Fruit fly (Drosophila melanogaster) whole organism, embryonic: ENCODE results near the gene Gr39a.

Source experiments
- BtbVII ChIP-seq: fragments of 200-800 bp; sonication (Bioruptor generic); optimal IDR thresholded peaks from 3 replicates; lab custom pipeline; 2017; ENCODE audit warnings: missing biosample characterization, mild to moderate bottlenecking, missing genetic modification characterization
- CG11093 ChIP-seq: fragments of 200-800 bp; sonication (Bioruptor generic); IDR thresholded peaks from 3 replicates; pipeline ENCODE4 v1.3.6; 2022; ENCODE audit warnings: missing biosample characterization, missing genetic modification characterization
- CG12744 ChIP-seq: fragments of 200-800 bp; sonication (Bioruptor generic); optimal IDR thresholded peaks from 2 replicates; lab custom pipeline; 2016; ENCODE audit warnings: missing biosample characterization, missing genetic modification characterization
- CG15269 ChIP-seq: fragments of 200-800 bp; sonication (Bioruptor generic); optimal IDR thresholded peaks from 2 replicates; lab custom pipeline; 2018; ENCODE audit warnings: missing biosample characterization, mild to moderate bottlenecking, missing genetic modification characterization, moderate library complexity
- CG16815 ChIP-seq: fragments of 200-800 bp; sonication (Bioruptor generic); optimal IDR thresholded peaks from 3 replicates; lab custom pipeline; 2017; ENCODE audit warnings: missing biosample characterization, mild to moderate bottlenecking, missing genetic modification characterization
- CG17361 ChIP-seq: fragments of 200-800 bp; sonication (Bioruptor generic); IDR thresholded peaks from 3 replicates; pipeline ENCODE4 v1.3.6; 2022; ENCODE audit warnings: missing biosample characterization, missing genetic modification characterization
- CG18262 ChIP-seq: fragments of 200-800 bp; optimal IDR thresholded peaks from 3 replicates; lab custom pipeline; 2019; ENCODE audit warnings: missing biosample characterization, mild to moderate bottlenecking, missing genetic modification characterization, moderate library complexity
- CG18619 ChIP-seq: fragments of 200-800 bp; sonication (Bioruptor generic); optimal IDR thresholded peaks from 3 replicates; lab custom pipeline; 2017; ENCODE audit warnings: missing biosample characterization, mild to moderate bottlenecking, missing genetic modification characterization
- CG2202 ChIP-seq: fragments of 200-800 bp; sonication (Bioruptor generic); optimal IDR thresholded peaks from 2 replicates; lab custom pipeline; 2018; ENCODE audit warnings: missing biosample characterization, mild to moderate bottlenecking, missing genetic modification characterization
- CG31388 ChIP-seq: fragments of 200-800 bp; sonication (Bioruptor generic); optimal IDR thresholded peaks from 2 replicates; lab custom pipeline; 2016; ENCODE audit warnings: missing biosample characterization, missing genetic modification characterization
- CG32532 ChIP-seq: fragments of 200-800 bp; sonication (Bioruptor generic); IDR thresholded peaks from 2 replicates; pipeline ENCODE4 v1.3.6; 2022; ENCODE audit warnings: missing biosample characterization, missing genetic modification characterization
- CG33213 ChIP-seq: fragments of 200-800 bp; sonication (Bioruptor generic); optimal IDR thresholded peaks from 3 replicates; lab custom pipeline; 2016; ENCODE audit warnings: missing biosample characterization, missing genetic modification characterization
- CG4854 ChIP-seq: fragments of 200-800 bp; sonication (Bioruptor generic); optimal IDR thresholded peaks from 2 replicates; lab custom pipeline; 2016; ENCODE audit warnings: missing biosample characterization, missing genetic modification characterization, inconsistent platforms
- CG7987 ChIP-seq: fragments of 200-800 bp; sonication (Bioruptor generic); optimal IDR thresholded peaks from 2 replicates; lab custom pipeline; 2018; ENCODE audit warnings: missing biosample characterization, mild to moderate bottlenecking, missing genetic modification characterization, moderate library complexity
- CG8290 ChIP-seq, 3 experiments: fragments of 200-800 bp; sonication (Bioruptor generic); optimal IDR thresholded peaks; 2 replicates each; lab custom pipeline; 2016 to 2019; ENCODE audit warnings: missing biosample characterization in 3 of 3, missing genetic modification characterization in 3 of 3, mild to moderate bottlenecking in 2 of 3, moderate library complexity in 1 of 3
- CG8478 ChIP-seq: fragments of >200 bp; optimal IDR thresholded peaks from 2 replicates; lab custom pipeline; 2018
- CG9797 ChIP-seq: fragments of 200-800 bp; sonication (Bioruptor generic); optimal IDR thresholded peaks from 3 replicates; lab custom pipeline; 2018; ENCODE audit warnings: missing biosample characterization, mild to moderate bottlenecking, missing genetic modification characterization
- CG9876 ChIP-seq: fragments of 200-800 bp; sonication (Bioruptor generic); optimal IDR thresholded peaks from 2 replicates; lab custom pipeline; 2016; ENCODE audit warnings: missing biosample characterization, missing genetic modification characterization
- Dbx ChIP-seq: fragments of 200-800 bp; sonication (Bioruptor generic); IDR thresholded peaks from 3 replicates; pipeline ENCODE4 v1.3.6; 2022; ENCODE audit warnings: missing biosample characterization, missing genetic modification characterization
- Deaf1 ChIP-seq: fragments of 200-800 bp; optimal IDR thresholded peaks from 3 replicates; lab custom pipeline; 2019; ENCODE audit warnings: missing biosample characterization, mild to moderate bottlenecking, missing genetic modification characterization, moderate library complexity
- E2f2 ChIP-seq: fragments of 200-800 bp; sonication (Bioruptor generic); IDR thresholded peaks from 2 replicates; pipeline ENCODE4 v1.3.6; 2022; ENCODE audit warnings: missing biosample characterization, missing genetic modification characterization
- Eip74EF ChIP-seq, 2 experiments: fragments of 200-800 bp in 1 of 2; fragments of >200 bp in 1 of 2; sonication (Bioruptor generic) in 1 of 2; optimal IDR thresholded peaks; 2 replicates each; lab custom pipeline; 2017 to 2019; ENCODE audit warnings: missing biosample characterization in 2 of 2, missing genetic modification characterization in 2 of 2, mild to moderate bottlenecking in 1 of 2, moderate library complexity in 1 of 2
- Fer1 ChIP-seq: fragments of 200-800 bp; sonication (Bioruptor generic); optimal IDR thresholded peaks from 2 replicates; lab custom pipeline; 2017; ENCODE audit warnings: missing biosample characterization, mild to moderate bottlenecking, missing genetic modification characterization
- Fer2 ChIP-seq: fragments of 200-800 bp; sonication (Bioruptor generic); optimal IDR thresholded peaks from 2 replicates; lab custom pipeline; 2018; ENCODE audit warnings: missing biosample characterization, mild to moderate bottlenecking, missing genetic modification characterization, moderate library complexity
- HLH4C ChIP-seq: fragments of 200-800 bp; sonication (Bioruptor generic); IDR thresholded peaks from 3 replicates; pipeline ENCODE4 v1.3.6; 2022; ENCODE audit warnings: missing biosample characterization, missing genetic modification characterization; ENCODE audit not compliant: partially characterized antibody
- HLHmδ ChIP-seq: fragments of 200-800 bp; sonication (Bioruptor generic); optimal IDR thresholded peaks from 2 replicates; lab custom pipeline; 2018; ENCODE audit warnings: missing biosample characterization, mild to moderate bottlenecking, missing genetic modification characterization, moderate library complexity
- Hand ChIP-seq: fragments of 200-800 bp; sonication (Bioruptor generic); optimal IDR thresholded peaks from 2 replicates; lab custom pipeline; 2017; ENCODE audit warnings: mild to moderate bottlenecking, missing biosample characterization, missing genetic modification reagents, missing genetic modification characterization
- HmgZ ChIP-seq: fragments of 200-800 bp; sonication (Bioruptor generic); optimal IDR thresholded peaks from 2 replicates; lab custom pipeline; 2018; ENCODE audit warnings: missing biosample characterization, mild to moderate bottlenecking, missing genetic modification characterization
- Hr39 ChIP-seq: fragments of >200 bp; optimal IDR thresholded peaks from 2 replicates; lab custom pipeline; 2017
- Hr78 ChIP-seq, 2 experiments: fragments of 200-800 bp in 1 of 2; fragments of >200 bp in 1 of 2; sonication (Bioruptor generic) in 1 of 2; optimal IDR thresholded peaks; 2 replicates each; lab custom pipeline; 2017 to 2019; ENCODE audit warnings: missing biosample characterization in 2 of 2, missing genetic modification characterization in 2 of 2, mild to moderate bottlenecking in 1 of 2, moderate library complexity in 1 of 2
- MBD-R2 ChIP-seq: fragments of 200-800 bp; sonication (Bioruptor generic); IDR thresholded peaks from 2 replicates; pipeline ENCODE4 v1.3.6; 2022; ENCODE audit warnings: missing biosample characterization, missing genetic modification characterization
- MESR4 ChIP-seq: fragments of 200-800 bp; sonication (Bioruptor generic); optimal IDR thresholded peaks from 2 replicates; lab custom pipeline; 2018; ENCODE audit warnings: missing biosample characterization, mild to moderate bottlenecking, missing genetic modification characterization, moderate library complexity
- Opbp ChIP-seq: fragments of 200-800 bp; sonication (Bioruptor generic); IDR thresholded peaks from 3 replicates; pipeline ENCODE4 v1.3.6; 2022; ENCODE audit warnings: missing biosample characterization, missing genetic modification characterization; ENCODE audit not compliant: partially characterized antibody
- amos ChIP-seq: fragments of 200-800 bp; sonication (Bioruptor generic); IDR thresholded peaks from 2 replicates; pipeline ENCODE4 v1.3.6; 2022; ENCODE audit warnings: missing biosample characterization, missing genetic modification characterization; ENCODE audit not compliant: partially characterized antibody
- eve ChIP-seq, 2 experiments: fragments of >200 bp; optimal IDR thresholded peaks; 2 replicates each; lab custom pipeline; 2017; ENCODE audit warnings: missing biosample characterization in 2 of 2, missing genetic modification characterization in 2 of 2
- ftz-f1 ChIP-seq: fragments of 200-800 bp; sonication (Bioruptor generic); optimal IDR thresholded peaks from 2 replicates; lab custom pipeline; 2016; ENCODE audit warnings: missing biosample characterization, missing genetic modification characterization
- hb ChIP-seq: fragments of 200-800 bp; sonication (Bioruptor generic); IDR thresholded peaks from 3 replicates; pipeline ENCODE4 v1.3.6; 2022; ENCODE audit warnings: missing biosample characterization, missing genetic modification characterization; ENCODE audit not compliant: partially characterized antibody
- hkb ChIP-seq, 2 experiments: fragments of 200-800 bp in 1 of 2; fragments of >200 bp in 1 of 2; sonication (Bioruptor generic) in 1 of 2; IDR thresholded peaks in 1 of 2; optimal IDR thresholded peaks in 1 of 2; 2 replicates each; pipeline versions ENCODE4 v1.3.6 to Lab custom; 2017 to 2022; ENCODE audit warnings: missing biosample characterization in 1 of 2, missing genetic modification characterization in 1 of 2
- kah ChIP-seq: fragments of 200-800 bp; sonication (Bioruptor generic); optimal IDR thresholded peaks from 2 replicates; lab custom pipeline; 2018; ENCODE audit warnings: missing biosample characterization, mild to moderate bottlenecking, missing genetic modification characterization
- ken ChIP-seq: fragments of 200-800 bp; sonication (Bioruptor generic); IDR thresholded peaks from 3 replicates; pipeline ENCODE4 v1.3.6; 2022; ENCODE audit warnings: missing biosample characterization, missing genetic modification characterization
- pita ChIP-seq: fragments of 200-800 bp; sonication (Bioruptor generic); optimal IDR thresholded peaks from 2 replicates; lab custom pipeline; 2017; ENCODE audit warnings: missing biosample characterization, mild to moderate bottlenecking, missing genetic modification characterization
- pnt ChIP-seq: fragments of 200-800 bp; sonication (Bioruptor generic); optimal IDR thresholded peaks from 3 replicates; lab custom pipeline; 2016; ENCODE audit warnings: missing biosample characterization, missing genetic modification characterization
- psq ChIP-seq: fragments of 200-800 bp; sonication (Bioruptor generic); optimal IDR thresholded peaks from 2 replicates; lab custom pipeline; 2017; ENCODE audit warnings: missing biosample characterization, missing genetic modification characterization
- rib ChIP-seq: fragments of 200-800 bp; sonication (Bioruptor generic); IDR thresholded peaks from 2 replicates; pipeline ENCODE4 v1.3.6; 2022; ENCODE audit warnings: missing biosample characterization, missing genetic modification characterization
- slbo ChIP-seq: fragments of 200-800 bp; sonication (Bioruptor generic); IDR thresholded peaks from 2 replicates; pipeline ENCODE4 v1.3.6; 2022; ENCODE audit warnings: missing biosample characterization, missing genetic modification characterization
- twi ChIP-seq: fragments of 200-800 bp; optimal IDR thresholded peaks from 2 replicates; lab custom pipeline; 2019; ENCODE audit warnings: missing biosample characterization, mild to moderate bottlenecking, missing genetic modification characterization, moderate library complexity
- unpg ChIP-seq: fragments of 200-800 bp; sonication (Bioruptor generic); optimal IDR thresholded peaks from 3 replicates; lab custom pipeline; 2018; ENCODE audit warnings: missing biosample characterization, mild to moderate bottlenecking, missing genetic modification characterization, moderate library complexity
- usp ChIP-seq: fragments of >200 bp; optimal IDR thresholded peaks from 2 replicates; lab custom pipeline; 2017; ENCODE audit warnings: missing biosample characterization, missing genetic modification characterization

Gene Gr39a

dm6 chr2L:21250519-21251336 is 39.8 kb upstream of the Gr39a start (continued):
- TF ChIP-seq MESR4 (GFP tag; lab: Kevin White, UChicago), result no peak
- TF ChIP-seq unpg (GFP tag; lab: Kevin White, UChicago), result no peak
- no peak for TF ChIP-seq CG2202 (tag; lab: Kevin White, UChicago)
- no peak for TF ChIP-seq HLH4C (GFP tag; lab: Robert Waterston, UW)
- TF ChIP-seq Hr39 (lab: Kevin White, UChicago), result no peak
- TF ChIP-seq ftz-f1 (GFP tag; lab: Kevin White, UChicago), result peak; percentile 100
- peak; percentile 36; the same call in 1 of the 2 replicates for TF ChIP-seq E2f2 (GFP tag; lab: Robert Waterston, UW)
- TF ChIP-seq CG18619 (GFP tag; lab: Kevin White, UChicago), result no peak
- TF ChIP-seq hb (GFP tag; lab: Robert Waterston, UW), result no peak
- TF ChIP-seq HmgZ, result peak; percentile 24
- peak; percentile 92 for TF ChIP-seq Deaf1 (tag; lab: Kevin White, UChicago)
- no peak for TF ChIP-seq slbo (GFP tag; lab: Robert Waterston, UW)
- TF ChIP-seq CG31388 (GFP tag; lab: Kevin White, UChicago), result no peak
- TF ChIP-seq CG7987 (GFP tag; lab: Kevin White, UChicago), result peak; percentile 17
- no peak for TF ChIP-seq Fer2
- no peak for TF ChIP-seq pnt
- no peak for TF ChIP-seq usp (GFP tag; lab: Kevin White, UChicago)
- TF ChIP-seq CG12744, result no peak
- peak; percentile 28 for TF ChIP-seq Fer1 (GFP tag; lab: Kevin White, UChicago)
- no peak for TF ChIP-seq CG15269 (tag; lab: Kevin White, UChicago)
- peak; percentile 31 for TF ChIP-seq pita (GFP tag; lab: Kevin White, UChicago)
- TF ChIP-seq hkb (optimal IDR thresholded peaks at IDR 0.05; lab: Kevin White, UChicago), result no peak
- 0 out of 2 replicates have a peak, but pooled peaks have one; percentile 20 for TF ChIP-seq hkb (GFP tag; IDR thresholded peaks at IDR 0.05; lab: Robert Waterston, UW)
- peak; percentile 11 for TF ChIP-seq CG8290 (GFP tag; optimal IDR thresholded peaks at IDR 0.05; lab: Kevin White, UChicago)
- TF ChIP-seq CG8290 (tag; optimal IDR thresholded peaks at IDR 0.05; lab: Kevin White, UChicago), result no peak
- peak in 1 of 2 experiments; percentile 84 for TF ChIP-seq Hr78 (GFP tag; optimal IDR thresholded peaks at IDR 0.05; lab: Kevin White, UChicago)
- no peak; the same call in 1 of the 2 replicates for TF ChIP-seq MBD-R2 (GFP tag; lab: Robert Waterston, UW)
- TF ChIP-seq Eip74EF (GFP tag; optimal IDR thresholded peaks at IDR 0.05; lab: Kevin White, UChicago), result no peak
- no peak for TF ChIP-seq CG9797
- TF ChIP-seq CG8478 (lab: Kevin White, UChicago), result no peak
- no peak for TF ChIP-seq kah (GFP tag; lab: Kevin White, UChicago)
- TF ChIP-seq HLHmδ (GFP tag; lab: Kevin White, UChicago), result no peak
- TF ChIP-seq CG18262 (tag; lab: Kevin White, UChicago), result no peak
- no peak for TF ChIP-seq CG11093 (GFP tag; lab: Robert Waterston, UW)
- 0 out of 3 replicates have a peak, but pooled peaks have one; percentile 22 for TF ChIP-seq CG17361
- no peak for TF ChIP-seq CG33213
- TF ChIP-seq ken (GFP tag; lab: Robert Waterston, UW), result no peak
- peak; percentile 69 for TF ChIP-seq psq (GFP tag; lab: Kevin White, UChicago)
- peak; percentile 11 for TF ChIP-seq twi (tag; lab: Kevin White, UChicago)
- TF ChIP-seq Opbp (GFP tag; lab: Robert Waterston, UW), result no peak
- no peak for TF ChIP-seq CG16815
- no peak; the same call in 2 of the 3 replicates for TF ChIP-seq Dbx (GFP tag; lab: Robert Waterston, UW)
- TF ChIP-seq Hand (GFP tag; lab: Kevin White, UChicago), result no peak
- no peak for TF ChIP-seq BtbVII (GFP tag; lab: Kevin White, UChicago)
- TF ChIP-seq CG32532 (GFP tag; lab: Robert Waterston, UW), result no peak; the same call in 1 of the 2 replicates
- no peak for TF ChIP-seq CG9876 (GFP tag; lab: Kevin White, UChicago)
- TF ChIP-seq eve (GFP tag; optimal IDR thresholded peaks at IDR 0.05; lab: Kevin White, UChicago), result no peak
- TF ChIP-seq CG4854, result no peak
- peak; percentile 66; the same call in 1 of the 2 replicates for TF ChIP-seq rib (GFP tag; lab: Robert Waterston, UW)
- no peak for TF ChIP-seq amos (GFP tag; lab: Robert Waterston, UW)
